In the genomic region with DNA sequence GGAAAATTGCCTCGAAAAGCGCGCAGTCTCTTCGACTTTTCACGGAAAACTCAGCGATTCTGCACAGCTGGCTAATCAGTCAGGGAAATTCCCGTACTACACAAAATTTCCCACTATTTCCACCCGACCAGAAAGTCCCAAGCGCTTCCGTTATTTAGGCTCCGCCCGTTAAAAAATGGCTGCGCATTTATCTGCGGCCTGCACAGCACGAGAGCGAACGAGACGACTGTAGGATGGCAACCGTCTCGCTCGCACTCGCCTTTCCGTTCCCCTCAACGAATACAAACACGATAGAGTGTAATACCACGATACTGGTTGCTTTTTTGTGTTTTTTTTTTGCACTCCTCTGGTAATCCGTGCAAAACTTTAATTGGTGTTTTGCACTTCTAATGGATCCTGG, we compare ENCODE assay signal across 6 fruit fly cellular contexts.
TF ChIP-seq lines count a peak whose summit lies in the region.

No protein-coding gene starts in this region.

- no peak for TF ChIP-seq CTCF in whole organism, embryonic (GFP tag; optimal IDR thresholded peaks at IDR 0.05; lab: Kevin White, UChicago)

TF ChIP-seq in whole organism, 6 proteins besides CTCF, POLR2A, EP300 and RAD21:
- TF ChIP-seq CG8478 (optimal IDR thresholded peaks at IDR 0.05; lab: Kevin White, UChicago) (peak; percentile 63), usp (GFP tag; optimal IDR thresholded peaks at IDR 0.05; lab: Kevin White, UChicago) (no peak), Dll (optimal IDR thresholded peaks at IDR 0.05; lab: Kevin White, UChicago) (no peak), psq (optimal IDR thresholded peaks at IDR 0.05; lab: Kevin White, UChicago) (no peak)

TF ChIP-seq in whole organism, adult, 20 proteins besides CTCF, POLR2A, EP300 and RAD21 (continues in another document):
- TF ChIP-seq CG1620 (GFP tag; optimal IDR thresholded peaks at IDR 0.05; lab: Kevin White, UChicago) (no peak), kay (GFP tag; lab: Kevin White, UChicago; ENCODE audit: borderline replicate concordance) (no peak), CG14711 (tag; optimal IDR thresholded peaks at IDR 0.05; lab: Kevin White, UChicago) (peak; percentile 2), CG7045 (GFP tag; optimal IDR thresholded peaks at IDR 0.05; lab: Kevin White, UChicago) (peak; percentile 37), pad (GFP tag; optimal IDR thresholded peaks at IDR 0.05; lab: Kevin White, UChicago) (peak; percentile 98), CG33017 (tag; optimal IDR thresholded peaks at IDR 0.05; lab: Kevin White, UChicago) (peak; percentile 59), Clk (GFP tag; optimal IDR thresholded peaks at IDR 0.05; lab: Kevin White, UChicago) (no peak), cnc (optimal IDR thresholded peaks at IDR 0.05; lab: Kevin White, UChicago) (no peak), tj (GFP tag; optimal IDR thresholded peaks at IDR 0.05; lab: Kevin White, UChicago) (peak; percentile 28), Hr96 (GFP tag; optimal IDR thresholded peaks at IDR 0.05; lab: Kevin White, UChicago) (peak; percentile 55), CG7101 (tag; optimal IDR thresholded peaks at IDR 0.05; lab: Kevin White, UChicago) (peak; percentile 38), bab1 (GFP tag; optimal IDR thresholded peaks at IDR 0.05; lab: Kevin White, UChicago) (peak; percentile 84), CG12768 (GFP tag; optimal IDR thresholded peaks at IDR 0.05; lab: Kevin White, UChicago) (no peak), Crg-1 (GFP tag; optimal IDR thresholded peaks at IDR 0.05; lab: Kevin White, UChicago) (no peak), Mnt (GFP tag; optimal IDR thresholded peaks at IDR 0.05; lab: Kevin White, UChicago) (peak; percentile 6), cic (GFP tag; optimal IDR thresholded peaks at IDR 0.05; lab: Kevin White, UChicago) (no peak), CG5204 (GFP tag; optimal IDR thresholded peaks at IDR 0.05; lab: Kevin White, UChicago) (no peak)

TF ChIP-seq in whole organism, embryonic, 481 proteins besides CTCF, POLR2A, EP300 and RAD21 (continues in another document):
- TF ChIP-seq row (GFP tag; IDR thresholded peaks at IDR 0.05; lab: Robert Waterston, UW) (no peak), CG30020 (tag; optimal IDR thresholded peaks at IDR 0.05; lab: Kevin White, UChicago) (no peak), CG11504 (tag; optimal IDR thresholded peaks at IDR 0.05; lab: Kevin White, UChicago) (no peak), CG14965 (GFP tag; optimal IDR thresholded peaks at IDR 0.05; lab: Kevin White, UChicago; ENCODE audit: borderline replicate concordance) (no peak), lbe (GFP tag; optimal IDR thresholded peaks at IDR 0.05; lab: Kevin White, UChicago) (no peak), CG17359 (tag; optimal IDR thresholded peaks at IDR 0.05; lab: Kevin White, UChicago) (peak; percentile 33), ind (GFP tag; optimal IDR thresholded peaks at IDR 0.05; lab: Kevin White, UChicago) (no peak), Bdp1 (GFP tag; optimal IDR thresholded peaks at IDR 0.05; lab: Kevin White, UChicago) (no peak), Usf (GFP tag; optimal IDR thresholded peaks at IDR 0.05; lab: Kevin White, UChicago) (no peak), CG18764 (GFP tag; optimal IDR thresholded peaks at IDR 0.05; lab: Kevin White, UChicago) (no peak), Atf6 (GFP tag; IDR thresholded peaks at IDR 0.05; lab: Robert Waterston, UW) (no peak), gce (GFP tag; IDR thresholded peaks at IDR 0.05; lab: Robert Waterston, UW) (peak; percentile 67; the same call in 1 of the 3 replicates), sob (GFP tag; IDR thresholded peaks at IDR 0.05; lab: Robert Waterston, UW) (no peak), CG3847 (GFP tag; IDR thresholded peaks at IDR 0.05; lab: Robert Waterston, UW) (no peak), Med (GFP tag; lab: Kevin White, UChicago) (peak; percentile 73), seq (GFP tag; IDR thresholded peaks at IDR 0.05; lab: Robert Waterston, UW) (peak; percentile 67; the same call in 1 of the 2 replicates), Kr (GFP tag; optimal IDR thresholded peaks at IDR 0.05; lab: Kevin White, UChicago) (no peak), chn (GFP tag; optimal IDR thresholded peaks at IDR 0.05; lab: Kevin White, UChicago) (no peak)

TF ChIP-seq in whole organism, prepupa, 60 proteins besides CTCF, POLR2A, EP300 and RAD21 (continues in another document):
- peak; percentile 20 for TF ChIP-seq Met (GFP tag; optimal IDR thresholded peaks at IDR 0.05; lab: Kevin White, UChicago)
- TF ChIP-seq CG6163 (GFP tag; IDR thresholded peaks at IDR 0.05; lab: Robert Waterston, UW): no peak; the same call in 1 of the 3 replicates
- TF ChIP-seq vri (GFP tag; optimal IDR thresholded peaks at IDR 0.05; lab: Kevin White, UChicago): peak; percentile 31
- TF ChIP-seq CG3032 (tag; optimal IDR thresholded peaks at IDR 0.05; lab: Kevin White, UChicago): peak; percentile 3
- TF ChIP-seq CG3919 (GFP tag; optimal IDR thresholded peaks at IDR 0.05; lab: Kevin White, UChicago): peak; percentile 60
- TF ChIP-seq CG6808 (GFP tag; optimal IDR thresholded peaks at IDR 0.05; lab: Kevin White, UChicago): peak; percentile 24
- peak; percentile 11 for TF ChIP-seq Ets96B (tag; optimal IDR thresholded peaks at IDR 0.05; lab: Kevin White, UChicago)
- peak in 1 of 2 experiments; percentile 36 for TF ChIP-seq salr (GFP tag; optimal IDR thresholded peaks at IDR 0.05; lab: Kevin White, UChicago)
- no peak for TF ChIP-seq Sox15 (GFP tag; optimal IDR thresholded peaks at IDR 0.05; lab: Kevin White, UChicago)
- peak; percentile 60 for TF ChIP-seq CG7368 (GFP tag; optimal IDR thresholded peaks at IDR 0.05; lab: Kevin White, UChicago)
- TF ChIP-seq pdm3 (GFP tag; optimal IDR thresholded peaks at IDR 0.05; lab: Kevin White, UChicago): peak; percentile 12
- TF ChIP-seq Ets21C (GFP tag; optimal IDR thresholded peaks at IDR 0.05; lab: Kevin White, UChicago): no peak
- no peak for TF ChIP-seq Blimp-1 (GFP tag; optimal IDR thresholded peaks at IDR 0.05; lab: Kevin White, UChicago)
- peak; percentile 24 for TF ChIP-seq CG1621 (tag; optimal IDR thresholded peaks at IDR 0.05; lab: Kevin White, UChicago)
- no peak for TF ChIP-seq CG15336 (GFP tag; IDR thresholded peaks at IDR 0.05; lab: Robert Waterston, UW)
- TF ChIP-seq Sox14 (GFP tag; optimal IDR thresholded peaks at IDR 0.05; lab: Kevin White, UChicago): no peak
- peak; percentile 32 for TF ChIP-seq dsx (GFP tag; optimal IDR thresholded peaks at IDR 0.05; lab: Kevin White, UChicago; ENCODE audit: poor library complexity, severe bottlenecking)

TF ChIP-seq in whole organism, pupa, 21 proteins besides CTCF, POLR2A, EP300 and RAD21 (continues in another document):
- TF ChIP-seq CG34367 (tag; optimal IDR thresholded peaks at IDR 0.05; lab: Kevin White, UChicago): peak; percentile 32
- TF ChIP-seq Snoo (tag; optimal IDR thresholded peaks at IDR 0.05; lab: Kevin White, UChicago): peak; percentile 39
- no peak for TF ChIP-seq D1 (tag; optimal IDR thresholded peaks at IDR 0.05; lab: Kevin White, UChicago)
- peak; percentile 43 for TF ChIP-seq gl (tag; optimal IDR thresholded peaks at IDR 0.05; lab: Kevin White, UChicago)
- TF ChIP-seq Pif1A (GFP tag; optimal IDR thresholded peaks at IDR 0.05; lab: Kevin White, UChicago): peak; percentile 2
- no peak for TF ChIP-seq fd96Ca (GFP tag; IDR thresholded peaks at IDR 0.05; lab: Robert Waterston, UW)
- peak; percentile 11 for TF ChIP-seq CG15710 (tag; optimal IDR thresholded peaks at IDR 0.05; lab: Kevin White, UChicago)
- TF ChIP-seq CG9948 (tag; optimal IDR thresholded peaks at IDR 0.05; lab: Kevin White, UChicago): no peak
- no peak; the same call in 1 of the 2 replicates for TF ChIP-seq CG32121 (GFP tag; IDR thresholded peaks at IDR 0.05; lab: Robert Waterston, UW)
- no peak for TF ChIP-seq CG14655 (GFP tag; optimal IDR thresholded peaks at IDR 0.05; lab: Kevin White, UChicago)
- no peak for TF ChIP-seq CG17806 (tag; optimal IDR thresholded peaks at IDR 0.05; lab: Kevin White, UChicago)
- no peak for TF ChIP-seq rn (GFP tag; IDR thresholded peaks at IDR 0.05; lab: Robert Waterston, UW)
- TF ChIP-seq CG4496 (GFP tag; IDR thresholded peaks at IDR 0.05; lab: Robert Waterston, UW): peak; percentile 64; the same call in 2 of the 3 replicates
- no peak for TF ChIP-seq CG8301 (tag; optimal IDR thresholded peaks at IDR 0.05; lab: Kevin White, UChicago)
- no peak for TF ChIP-seq CG8159 (tag; optimal IDR thresholded peaks at IDR 0.05; lab: Kevin White, UChicago)
- TF ChIP-seq CG10348 (GFP tag; IDR thresholded peaks at IDR 0.05; lab: Robert Waterston, UW): no peak
- no peak for TF ChIP-seq Pif1B (GFP tag; optimal IDR thresholded peaks at IDR 0.05; lab: Kevin White, UChicago)
- TF ChIP-seq EcR (GFP tag; optimal IDR thresholded peaks at IDR 0.05; lab: Kevin White, UChicago): no peak
- peak; percentile 41 for TF ChIP-seq CG13204 (GFP tag; optimal IDR thresholded peaks at IDR 0.05; lab: Kevin White, UChicago)

TF ChIP-seq in whole organism, wandering third instar larva, 38 proteins besides CTCF, POLR2A, EP300 and RAD21 (continues in another document):
- TF ChIP-seq Sp1 (GFP tag; optimal IDR thresholded peaks at IDR 0.05; lab: Kevin White, UChicago) (peak; percentile 56), CG9705 (GFP tag; optimal IDR thresholded peaks at IDR 0.05; lab: Kevin White, UChicago) (peak; percentile 56), rgr (GFP tag; optimal IDR thresholded peaks at IDR 0.05; lab: Kevin White, UChicago) (peak; percentile 67), Vsx2 (GFP tag; optimal IDR thresholded peaks at IDR 0.05; lab: Kevin White, UChicago; ENCODE audit: partially characterized antibody) (peak; percentile 86), OdsH (GFP tag; optimal IDR thresholded peaks at IDR 0.05; lab: Kevin White, UChicago) (peak; percentile 24), jim (GFP tag; optimal IDR thresholded peaks at IDR 0.05; lab: Kevin White, UChicago) (no peak), br (GFP tag; optimal IDR thresholded peaks at IDR 0.05; lab: Kevin White, UChicago) (peak; percentile 4), dmrt93B (GFP tag; optimal IDR thresholded peaks at IDR 0.05; lab: Kevin White, UChicago) (peak; percentile 12), N (GFP tag; optimal IDR thresholded peaks at IDR 0.05; lab: Kevin White, UChicago) (no peak), GATAd (GFP tag; optimal IDR thresholded peaks at IDR 0.05; lab: Kevin White, UChicago) (no peak), woc (GFP tag; optimal IDR thresholded peaks at IDR 0.05; lab: Kevin White, UChicago) (no peak), Myc (optimal IDR thresholded peaks at IDR 0.05; lab: Kevin White, UChicago) (peak; percentile 54), Hr78 (GFP tag; optimal IDR thresholded peaks at IDR 0.05; lab: Kevin White, UChicago) (no peak), Hr83 (GFP tag; optimal IDR thresholded peaks at IDR 0.05; lab: Kevin White, UChicago; ENCODE audit: poor library complexity, severe bottlenecking) (peak; percentile 53), HLH106 (tag; optimal IDR thresholded peaks at IDR 0.05; lab: Kevin White, UChicago) (peak; percentile 40), Rel (GFP tag; optimal IDR thresholded peaks at IDR 0.05; lab: Kevin White, UChicago) (no peak), Rel (tag; optimal IDR thresholded peaks at IDR 0.05; lab: Kevin White, UChicago) (peak; percentile 49), Dif (GFP tag; optimal IDR thresholded peaks at IDR 0.05; lab: Kevin White, UChicago; ENCODE audit: partially characterized antibody) (no peak), Dfd (GFP tag; optimal IDR thresholded peaks at IDR 0.05; lab: Kevin White, UChicago) (no peak), fru (GFP tag; optimal IDR thresholded peaks at IDR 0.05; lab: Kevin White, UChicago) (no peak), usp (GFP tag; optimal IDR thresholded peaks at IDR 0.05; lab: Kevin White, UChicago) (no peak)
